Fruit fly (Drosophila melanogaster) whole organism, pupa: Measurements from ENCODE around the gene CG32189.

Experiments used
- CG34367 ChIP-seq: fragments of 200-800 bp; sonication (Bioruptor generic); optimal IDR thresholded peaks from 2 replicates; lab custom pipeline; 2018; ENCODE audit warnings: missing biosample characterization, mild to moderate bottlenecking, missing genetic modification characterization
- CG4496 ChIP-seq: fragments of 200-800 bp; sonication (Bioruptor generic); IDR thresholded peaks from 3 replicates; pipeline ENCODE4 v1.3.6; 2022; ENCODE audit warnings: missing biosample characterization, missing genetic modification characterization
- Pif1B ChIP-seq: fragments of 200-800 bp; sonication (Bioruptor generic); optimal IDR thresholded peaks from 3 replicates; lab custom pipeline; 2016; ENCODE audit warnings: missing biosample characterization, missing genetic modification characterization
- fd96Ca ChIP-seq: fragments of 200-800 bp; sonication (Bioruptor generic); IDR thresholded peaks from 3 replicates; pipeline ENCODE4 v1.3.6; 2022; ENCODE audit warnings: missing biosample characterization, missing genetic modification characterization

DNA sequence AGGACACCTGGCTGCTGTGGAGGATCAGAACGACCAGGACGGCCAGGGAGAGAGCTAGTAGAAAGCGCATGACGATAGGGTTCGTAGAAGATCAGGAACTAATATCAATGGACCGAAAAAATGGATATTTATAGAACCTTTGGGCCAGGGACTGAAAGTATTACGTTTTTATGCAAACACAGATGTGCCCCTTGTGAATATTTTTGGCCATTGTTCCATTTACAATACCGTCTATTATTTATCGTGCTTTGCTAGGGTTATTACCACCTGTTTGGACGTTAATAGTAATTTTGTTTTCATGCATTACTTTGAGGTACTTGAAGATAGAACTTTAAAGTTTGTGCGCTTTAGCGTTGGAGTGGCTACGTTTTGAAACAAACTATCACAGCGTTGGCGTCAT lies 1.4 kb downstream of the CG32189 start, which contains the start of gene CG32188:
- no peak for TF ChIP-seq CG34367 (tag; lab: Kevin White, UChicago)
- TF ChIP-seq CG4496 (GFP tag; lab: Robert Waterston, UW): no peak
- no peak for TF ChIP-seq fd96Ca (GFP tag; lab: Robert Waterston, UW)
- TF ChIP-seq Pif1B: no peak
